Worm (Caenorhabditis elegans): ENCODE data around the gene scl-18.

- no peak for TF ChIP-seq nhr-11 (tag; optimal IDR thresholded peaks at IDR 0.05)
- no peak for TF ChIP-seq pha-4 (tag; optimal IDR thresholded peaks at IDR 0.05)
- no peak for TF ChIP-seq fkh-10 (GFP tag; optimal IDR thresholded peaks at IDR 0.05)
These were observed 35.6 kb downstream of the scl-18 start for ce11 chrIV:11718653-11719052.

Data from whole organism, L3 larva.